Fruit fly (Drosophila melanogaster) whole organism, embryonic: ENCODE results near the gene defl.

Source experiments
- Antp ChIP-seq: fragments of 200-800 bp; sonication (Bioruptor generic); optimal IDR thresholded peaks from 3 replicates; lab custom pipeline; 2016; ENCODE audit warnings: missing biosample characterization, missing genetic modification characterization
- Asciz ChIP-seq: fragments of 200-800 bp; sonication (Bioruptor generic); optimal IDR thresholded peaks from 2 replicates; lab custom pipeline; 2017; ENCODE audit warnings: missing biosample characterization, mild to moderate bottlenecking, missing genetic modification characterization, missing genetic modification reagents
- B-H2 ChIP-seq: fragments of 200-800 bp; sonication (Bioruptor generic); optimal IDR thresholded peaks from 2 replicates; lab custom pipeline; 2018; ENCODE audit warnings: missing biosample characterization, mild to moderate bottlenecking, missing genetic modification characterization
- CG10209 ChIP-seq: fragments of 200-800 bp; sonication (Bioruptor generic); optimal IDR thresholded peaks from 3 replicates; lab custom pipeline; 2017; ENCODE audit warnings: missing biosample characterization, mild to moderate bottlenecking, missing genetic modification characterization, missing genetic modification reagents
- CG10462 ChIP-seq: fragments of 200-800 bp; sonication (Bioruptor generic); optimal IDR thresholded peaks from 2 replicates; lab custom pipeline; 2016; ENCODE audit warnings: missing biosample characterization, missing genetic modification characterization
- CG11247 ChIP-seq: fragments of 200-800 bp; sonication (Bioruptor generic); IDR thresholded peaks from 2 replicates; pipeline ENCODE4 v1.3.6; 2022; ENCODE audit warnings: missing biosample characterization, missing genetic modification characterization
- CG11560 ChIP-seq: fragments of 200-800 bp; sonication (Bioruptor generic); IDR thresholded peaks from 3 replicates; pipeline ENCODE4 v1.3.6; 2022; ENCODE audit warnings: missing biosample characterization, missing genetic modification characterization
- CG12155 ChIP-seq: fragments of 200-800 bp; sonication (Bioruptor generic); optimal IDR thresholded peaks from 3 replicates; lab custom pipeline; 2016; ENCODE audit warnings: missing biosample characterization, missing genetic modification characterization
- CG15073 ChIP-seq: fragments of 200-800 bp; sonication (Bioruptor generic); optimal IDR thresholded peaks from 2 replicates; lab custom pipeline; 2016; ENCODE audit warnings: missing biosample characterization, missing genetic modification characterization
- CG15269 ChIP-seq: fragments of 200-800 bp; sonication (Bioruptor generic); optimal IDR thresholded peaks from 2 replicates; lab custom pipeline; 2018; ENCODE audit warnings: missing biosample characterization, mild to moderate bottlenecking, missing genetic modification characterization, moderate library complexity
- CG17568 ChIP-seq: fragments of 200-800 bp; sonication (Bioruptor generic); optimal IDR thresholded peaks from 2 replicates; lab custom pipeline; 2018; ENCODE audit warnings: missing biosample characterization, mild to moderate bottlenecking, missing genetic modification characterization, moderate library complexity
- CG17829 ChIP-seq: fragments of 200-800 bp; optimal IDR thresholded peaks from 2 replicates; lab custom pipeline; 2019; ENCODE audit warnings: missing biosample characterization, mild to moderate bottlenecking, missing genetic modification characterization, moderate library complexity
- CG32772 ChIP-seq: fragments of 200-800 bp; sonication (Bioruptor generic); IDR thresholded peaks from 2 replicates; pipeline ENCODE4 v1.3.6; 2022; ENCODE audit warnings: missing biosample characterization, missing genetic modification characterization
- CG34376 ChIP-seq: fragments of 200-800 bp; sonication (Bioruptor generic); optimal IDR thresholded peaks from 2 replicates; lab custom pipeline; 2018; ENCODE audit warnings: missing biosample characterization, mild to moderate bottlenecking, missing genetic modification characterization
- CG4854 ChIP-seq: fragments of 200-800 bp; sonication (Bioruptor generic); optimal IDR thresholded peaks from 2 replicates; lab custom pipeline; 2016; ENCODE audit warnings: missing biosample characterization, missing genetic modification characterization, inconsistent platforms
- CG9609 ChIP-seq: fragments of 200-800 bp; sonication (Bioruptor generic); optimal IDR thresholded peaks from 3 replicates; lab custom pipeline; 2016; ENCODE audit warnings: missing biosample characterization, missing genetic modification characterization
- D ChIP-seq, 2 experiments: fragments of 200-800 bp in 1 of 2; fragments of >200 bp in 1 of 2; sonication (Bioruptor generic) in 1 of 2; optimal IDR thresholded peaks; 2 replicates in 1 of 2; 3 replicates in 1 of 2; lab custom pipeline; 2017; ENCODE audit warnings: mild to moderate bottlenecking in 1 of 2, missing biosample characterization in 1 of 2, missing genetic modification characterization in 1 of 2, missing genetic modification reagents in 1 of 2
- D19A ChIP-seq: fragments of 200-800 bp; optimal IDR thresholded peaks from 3 replicates; lab custom pipeline; 2019; ENCODE audit warnings: missing biosample characterization, mild to moderate bottlenecking, missing genetic modification characterization, moderate library complexity
- Dip3 ChIP-seq: fragments of 200-800 bp; sonication (Bioruptor generic); optimal IDR thresholded peaks from 3 replicates; lab custom pipeline; 2016; ENCODE audit warnings: missing biosample characterization, missing genetic modification characterization
- Dp ChIP-seq: fragments of 200-800 bp; sonication (Bioruptor generic); optimal IDR thresholded peaks from 2 replicates; lab custom pipeline; 2018; ENCODE audit warnings: missing biosample characterization, mild to moderate bottlenecking, missing genetic modification characterization, moderate library complexity
- Drgx ChIP-seq: fragments of 200-800 bp; sonication (Bioruptor generic); IDR thresholded peaks from 2 replicates; pipeline ENCODE4 v1.3.6; 2022; ENCODE audit warnings: missing biosample characterization, missing genetic modification characterization
- Ets65A ChIP-seq: fragments of 200-800 bp; sonication (Bioruptor generic); peaks from one replicate; lab custom pipeline; 2016; ENCODE audit warnings: missing biosample characterization, missing genetic modification characterization
- Gug ChIP-seq: fragments of 200-800 bp; sonication (Bioruptor generic); IDR thresholded peaks from 4 replicates; pipeline ENCODE4 v1.3.6; 2022; ENCODE audit warnings: missing biosample characterization, missing genetic modification characterization
- Hr39 ChIP-seq: fragments of >200 bp; optimal IDR thresholded peaks from 2 replicates; lab custom pipeline; 2017
- Lhr ChIP-seq: fragments of 200-800 bp; sonication (Bioruptor generic); optimal IDR thresholded peaks from 3 replicates; lab custom pipeline; 2017; ENCODE audit warnings: mild to moderate bottlenecking, missing biosample characterization, missing genetic modification reagents, missing genetic modification characterization
- PHDP ChIP-seq: fragments of 200-800 bp; sonication (Bioruptor generic); optimal IDR thresholded peaks from 3 replicates; lab custom pipeline; 2018; ENCODE audit warnings: missing biosample characterization, mild to moderate bottlenecking, missing genetic modification characterization, moderate library complexity
- Pdp1 ChIP-seq, 2 experiments: fragments of 200-800 bp; sonication (Bioruptor generic); optimal IDR thresholded peaks; 3 replicates each; lab custom pipeline; 2016; ENCODE audit warnings: missing biosample characterization in 2 of 2, missing genetic modification characterization in 2 of 2, mild to moderate bottlenecking in 1 of 2, moderate library complexity in 1 of 2
- Sox100B ChIP-seq: fragments of 200-800 bp; sonication (Bioruptor generic); optimal IDR thresholded peaks from 3 replicates; lab custom pipeline; 2018; ENCODE audit warnings: missing biosample characterization, mild to moderate bottlenecking, missing genetic modification characterization
- Stat92E ChIP-seq, 3 experiments: fragments of >200 bp in 2 of 3; fragments of 200-800 bp in 1 of 3; sonication (Bioruptor generic) in 1 of 3; optimal IDR thresholded peaks; 2 replicates each; lab custom pipeline; 2017 to 2019; ENCODE audit warnings: missing biosample characterization in 3 of 3, missing genetic modification characterization in 3 of 3, mild to moderate bottlenecking in 1 of 3, moderate library complexity in 1 of 3
- YL-1 ChIP-seq: fragments of 200-800 bp; sonication (Bioruptor generic); optimal IDR thresholded peaks from 3 replicates; lab custom pipeline; 2017; ENCODE audit warnings: missing biosample characterization, mild to moderate bottlenecking, missing genetic modification characterization
- chn ChIP-seq: fragments of 200-800 bp; sonication (Bioruptor generic); optimal IDR thresholded peaks from 2 replicates; lab custom pipeline; 2016; ENCODE audit warnings: missing biosample characterization, missing genetic modification characterization
- cwo ChIP-seq: fragments of 200-800 bp; sonication (Bioruptor generic); optimal IDR thresholded peaks from 3 replicates; lab custom pipeline; 2017; ENCODE audit warnings: missing biosample characterization, missing genetic modification characterization, mild to moderate bottlenecking, moderate library complexity, missing genetic modification reagents
- emc ChIP-seq: fragments of 200-800 bp; sonication (Bioruptor generic); optimal IDR thresholded peaks from 2 replicates; lab custom pipeline; 2016; ENCODE audit warnings: missing biosample characterization, missing genetic modification characterization
- exex ChIP-seq: fragments of 200-800 bp; sonication (Bioruptor generic); optimal IDR thresholded peaks from 4 replicates; lab custom pipeline; 2018; ENCODE audit warnings: missing biosample characterization, mild to moderate bottlenecking, missing genetic modification characterization, moderate library complexity
- grn ChIP-seq: fragments of 200-800 bp; sonication (Bioruptor generic); optimal IDR thresholded peaks from 3 replicates; lab custom pipeline; 2017; ENCODE audit warnings: missing biosample characterization, missing genetic modification characterization
- gro ChIP-seq: fragments of 200-800 bp; sonication (Bioruptor generic); optimal IDR thresholded peaks from 2 replicates; lab custom pipeline; 2016; ENCODE audit warnings: missing biosample characterization, missing genetic modification characterization
- hb ChIP-seq: fragments of 200-800 bp; sonication (Bioruptor generic); IDR thresholded peaks from 3 replicates; pipeline ENCODE4 v1.3.6; 2022; ENCODE audit warnings: missing biosample characterization, missing genetic modification characterization; ENCODE audit not compliant: partially characterized antibody
- insv ChIP-seq, 2 experiments: fragments of 200-800 bp; sonication (Bioruptor generic); optimal IDR thresholded peaks; 3 replicates each; lab custom pipeline; 2016 to 2018; ENCODE audit warnings: missing biosample characterization in 2 of 2, missing genetic modification characterization in 2 of 2
- lab ChIP-seq: fragments of 200-800 bp; sonication (Bioruptor generic); optimal IDR thresholded peaks from 3 replicates; lab custom pipeline; 2017; ENCODE audit warnings: missing biosample characterization, missing genetic modification characterization, mild to moderate bottlenecking, moderate library complexity, missing genetic modification reagents
- lov ChIP-seq, 2 experiments: fragments of 200-800 bp in 1 of 2; fragments of >200 bp in 1 of 2; sonication (Bioruptor generic) in 1 of 2; IDR thresholded peaks in 1 of 2; optimal IDR thresholded peaks in 1 of 2; 2 replicates in 1 of 2; 3 replicates in 1 of 2; pipeline versions ENCODE4 v1.3.6 to Lab custom; 2017 to 2022; ENCODE audit warnings: missing biosample characterization in 1 of 2, missing genetic modification characterization in 1 of 2
- mirr ChIP-seq: fragments of 200-800 bp; sonication (Bioruptor generic); optimal IDR thresholded peaks from 3 replicates; lab custom pipeline; 2018; ENCODE audit warnings: missing biosample characterization, mild to moderate bottlenecking, missing genetic modification characterization
- otp ChIP-seq: fragments of 200-800 bp; sonication (Bioruptor generic); IDR thresholded peaks from 3 replicates; pipeline ENCODE4, ENCODE4 v1.3.6; 2022; ENCODE audit warnings: missing biosample characterization, missing genetic modification characterization
- run ChIP-seq: fragments of 200-800 bp; sonication (Bioruptor generic); optimal IDR thresholded peaks from 3 replicates; lab custom pipeline; 2018; ENCODE audit warnings: missing biosample characterization, mild to moderate bottlenecking, missing genetic modification characterization
- sc ChIP-seq, 3 experiments: fragments of >200 bp in 2 of 3; fragments of 200-800 bp in 1 of 3; sonication (Bioruptor generic) in 1 of 3; optimal IDR thresholded peaks; 2 replicates in 2 of 3; 3 replicates in 1 of 3; lab custom pipeline; 2017; ENCODE audit warnings: mild to moderate bottlenecking in 1 of 3, missing biosample characterization in 1 of 3, missing genetic modification characterization in 1 of 3, missing genetic modification reagents in 1 of 3
- sens ChIP-seq: fragments of 200-800 bp; sonication (Bioruptor generic); peaks from one replicate; lab custom pipeline; 2016; ENCODE audit warnings: missing biosample characterization, missing genetic modification characterization
- sim ChIP-seq: fragments of 200-800 bp; sonication (Bioruptor generic); IDR thresholded peaks from 2 replicates; pipeline ENCODE4 v1.3.6; 2022; ENCODE audit warnings: missing biosample characterization, missing genetic modification characterization
- sug ChIP-seq: fragments of 200-800 bp; optimal IDR thresholded peaks from 2 replicates; lab custom pipeline; 2019; ENCODE audit warnings: missing biosample characterization, mild to moderate bottlenecking, missing genetic modification characterization, moderate library complexity
- trem ChIP-seq: fragments of 200-800 bp; optimal IDR thresholded peaks from 3 replicates; lab custom pipeline; 2019; ENCODE audit warnings: missing biosample characterization, mild to moderate bottlenecking, missing genetic modification characterization, moderate library complexity

Gene defl

dm6 chr3L:9767636-9768358 lies 44.6 kb downstream of the defl start (continued):
- TF ChIP-seq gro (no peak), sim (no peak), Antp (no peak), sc (optimal IDR thresholded peaks at IDR 0.05; lab: Kevin White, UChicago) (no peak), sc (GFP tag; optimal IDR thresholded peaks at IDR 0.05; lab: Kevin White, UChicago) (no peak), Hr39 (lab: Kevin White, UChicago) (no peak), Dp (GFP tag; lab: Kevin White, UChicago) (no peak), run (no peak), PHDP (peak; percentile 33), B-H2 (GFP tag; lab: Kevin White, UChicago) (peak; percentile 5), Dip3 (no peak), CG32772 (GFP tag; lab: Robert Waterston, UW) (no peak), D19A (tag; lab: Kevin White, UChicago) (no peak), Stat92E (GFP tag; optimal IDR thresholded peaks at IDR 0.05; lab: Kevin White, UChicago) (no peak), Drgx (GFP tag; lab: Robert Waterston, UW) (no peak), otp (GFP tag; lab: Robert Waterston, UW) (no peak), CG15073 (GFP tag; lab: Kevin White, UChicago) (no peak), CG4854 (GFP tag; lab: Kevin White, UChicago) (no peak), CG9609 (no peak), CG17829 (no peak), CG17568 (GFP tag; lab: Kevin White, UChicago) (peak; percentile 17), YL-1 (GFP tag; lab: Kevin White, UChicago) (no peak), CG12155 (GFP tag; lab: Kevin White, UChicago) (no peak), emc (GFP tag; lab: Kevin White, UChicago) (no peak), CG11247 (no peak), exex (tag; lab: Kevin White, UChicago) (peak; percentile 94), grn (no peak), sens (no peak), CG10209 (GFP tag; lab: Kevin White, UChicago) (no peak)

- TF ChIP-seq grn: peak; percentile 57
- TF ChIP-seq Pdp1 (GFP tag; optimal IDR thresholded peaks at IDR 0.05; lab: Kevin White, UChicago): peak in 1 of 2 experiments; percentile 46
- no peak for TF ChIP-seq trem
- peak; percentile 53 for TF ChIP-seq mirr
- peak; percentile 51 for TF ChIP-seq sug (tag; lab: Kevin White, UChicago)
- peak; percentile 77 for TF ChIP-seq cwo (GFP tag; lab: Kevin White, UChicago)
- no peak for TF ChIP-seq hb (GFP tag; lab: Robert Waterston, UW)
- peak; percentile 75 for TF ChIP-seq exex (tag; lab: Kevin White, UChicago)
- peak; percentile 94 for TF ChIP-seq lab (GFP tag; lab: Kevin White, UChicago)
- TF ChIP-seq Lhr (GFP tag; lab: Kevin White, UChicago): no peak
- TF ChIP-seq CG15269 (tag; lab: Kevin White, UChicago): peak; percentile 1
Measured at dm6 chr3L:9768385-9768784, 45.2 kb downstream of the defl start.

dm6 chr3L:9775728-9776127 lies 52.5 kb downstream of the defl start:
- TF ChIP-seq insv (GFP tag; optimal IDR thresholded peaks at IDR 0.05; lab: Kevin White, UChicago): no peak
- no peak for TF ChIP-seq CG10462
- TF ChIP-seq Asciz (GFP tag; lab: Kevin White, UChicago): no peak
- no peak for TF ChIP-seq Gug
- no peak for TF ChIP-seq lov (optimal IDR thresholded peaks at IDR 0.05; lab: Kevin White, UChicago)
- no peak for TF ChIP-seq lov (GFP tag; IDR thresholded peaks at IDR 0.05; lab: Robert Waterston, UW)
- peak; percentile 53 for TF ChIP-seq Ets65A (GFP tag; lab: Kevin White, UChicago)
- no peak for TF ChIP-seq CG34376 (GFP tag; lab: Kevin White, UChicago)
- no peak for TF ChIP-seq CG11560 (tag; lab: Robert Waterston, UW)
- no peak for TF ChIP-seq Sox100B (GFP tag; lab: Kevin White, UChicago)
- TF ChIP-seq D (optimal IDR thresholded peaks at IDR 0.05; lab: Kevin White, UChicago): no peak
- no peak for TF ChIP-seq D (GFP tag; optimal IDR thresholded peaks at IDR 0.05; lab: Kevin White, UChicago)
- TF ChIP-seq cwo (GFP tag; lab: Kevin White, UChicago): peak; percentile 75
- TF ChIP-seq chn (GFP tag; lab: Kevin White, UChicago): no peak
